Worm (Caenorhabditis elegans) whole organism, L4 larva: ENCODE data around the gene C16D9.6.

ENCODE experiments used
- D1046.2 ChIP-seq: fragments of 200-800 bp; sonication (Bioruptor generic); IDR thresholded peaks from 2 replicates; pipeline ENCODE4 v1.3.6; 2022; ENCODE audit warnings: missing genetic modification characterization, missing compliant biosample characterization
- F37D6.2 ChIP-seq: sonication (generic microtip); optimal IDR thresholded peaks from 2 replicates; lab custom pipeline; 2016; ENCODE audit warnings: mild to moderate bottlenecking, missing genetic modification characterization, missing compliant biosample characterization
- F44E2.7 ChIP-seq: fragments of 200-800 bp; sonication (Bioruptor generic); IDR thresholded peaks from 2 replicates; pipeline ENCODE4 v2.1.2; 2022; ENCODE audit warnings: missing genetic modification characterization, missing compliant biosample characterization
- F49E8.2 ChIP-seq: sonication (generic microtip); optimal IDR thresholded peaks from 2 replicates; lab custom pipeline; 2016; ENCODE audit warnings: missing compliant biosample characterization, mild to moderate bottlenecking, missing genetic modification characterization, borderline replicate concordance
- Y105C5A.15 ChIP-seq: fragments of 200-800 bp; sonication (Bioruptor generic); IDR thresholded peaks from 2 replicates; pipeline ENCODE4 v1.3.6; 2022; ENCODE audit warnings: missing genetic modification characterization, missing compliant biosample characterization
- aha-1 ChIP-seq: fragments of 150-350 bp; peaks from one replicate; lab custom pipeline; 2014; ENCODE audit warnings: missing biosample characterization, missing genetic modification characterization
- aly-2 ChIP-seq: sonication (generic microtip); optimal IDR thresholded peaks from 2 replicates; lab custom pipeline; 2018; ENCODE audit warnings: missing biosample characterization, missing genetic modification characterization
- ceh-20 ChIP-seq: fragments of 200-800 bp; sonication (Bioruptor generic); IDR thresholded peaks from 2 replicates; pipeline ENCODE4 v1.3.6; 2022; ENCODE audit warnings: missing genetic modification reagents, missing genetic modification characterization, missing compliant biosample characterization
- ceh-32 ChIP-seq: sonication (generic microtip); optimal IDR thresholded peaks from 2 replicates; lab custom pipeline; 2016; ENCODE audit warnings: mild to moderate bottlenecking, missing genetic modification characterization, missing compliant biosample characterization; ENCODE audit not compliant: poor library complexity
- ceh-62 ChIP-seq: sonication (generic microtip); optimal IDR thresholded peaks from 2 replicates; lab custom pipeline; 2017; ENCODE audit warnings: missing biosample characterization, missing genetic modification characterization
- ceh-82 ChIP-seq: sonication (generic microtip); optimal IDR thresholded peaks from 2 replicates; lab custom pipeline; 2017; ENCODE audit warnings: missing biosample characterization, missing genetic modification characterization
- cey-2 ChIP-seq: sonication (generic microtip); optimal IDR thresholded peaks from 3 replicates; lab custom pipeline; 2017; ENCODE audit warnings: missing genetic modification characterization, mild to moderate bottlenecking, missing compliant biosample characterization, antibody characterized with exemption, borderline replicate concordance; ENCODE audit not compliant: insufficient read depth
- daf-16 ChIP-seq, 3 experiments: sonication (generic microtip); optimal IDR thresholded peaks; 2 replicates each; lab custom pipeline; 2016 to 2017; ENCODE audit warnings: missing genetic modification characterization in 3 of 3, missing genetic modification reagents in 3 of 3, mild to moderate bottlenecking in 2 of 3, missing compliant biosample characterization in 2 of 3, missing biosample characterization in 1 of 3, moderate library complexity in 1 of 3
- daf-19 ChIP-seq: fragments of 200-800 bp; sonication (Bioruptor generic); conservative IDR thresholded peaks from 2 replicates; pipeline ENCODE4 v1.3.6; 2022; ENCODE audit warnings: missing genetic modification characterization, missing compliant biosample characterization
- daf-8 ChIP-seq: fragments of 200-800 bp; sonication (Bioruptor generic); IDR thresholded peaks from 2 replicates; pipeline ENCODE4 v1.3.6; 2022; ENCODE audit warnings: missing genetic modification characterization, missing compliant biosample characterization
- dmd-9 ChIP-seq: fragments of 200-800 bp; sonication (Bioruptor generic); IDR thresholded peaks from 2 replicates; pipeline ENCODE4 v1.3.6; 2022; ENCODE audit warnings: missing genetic modification reagents, missing genetic modification characterization, missing compliant biosample characterization
- duxl-1 ChIP-seq: sonication (generic microtip); optimal IDR thresholded peaks from 2 replicates; lab custom pipeline; 2016; ENCODE audit warnings: mild to moderate bottlenecking, missing genetic modification characterization, moderate library complexity, missing compliant biosample characterization; ENCODE audit not compliant: poor library complexity
- dve-1 ChIP-seq: sonication (generic microtip); optimal IDR thresholded peaks from 2 replicates; lab custom pipeline; 2017; ENCODE audit warnings: antibody characterized with exemption, mild to moderate bottlenecking, missing genetic modification characterization, missing compliant biosample characterization; ENCODE audit not compliant: insufficient read depth
- egl-27 ChIP-seq: sonication (generic microtip); optimal IDR thresholded peaks from 3 replicates; lab custom pipeline; 2017; ENCODE audit warnings: missing biosample characterization, missing genetic modification reagents, missing genetic modification characterization
- fkh-10 ChIP-seq: fragments of 150-350 bp; optimal IDR thresholded peaks from 2 replicates; lab custom pipeline; 2014; ENCODE audit warnings: missing biosample characterization, missing genetic modification reagents, missing genetic modification characterization
- hlh-30 ChIP-seq: sonication (generic microtip); optimal IDR thresholded peaks from 2 replicates; lab custom pipeline; 2017; ENCODE audit warnings: antibody characterized with exemption, mild to moderate bottlenecking, missing genetic modification characterization, missing compliant biosample characterization; ENCODE audit not compliant: insufficient read depth
- lim-7 ChIP-seq: fragments of 200-800 bp; sonication (Bioruptor generic); IDR thresholded peaks from 2 replicates; pipeline ENCODE4 v1.3.6; 2022; ENCODE audit warnings: missing genetic modification characterization, missing compliant biosample characterization
- lin-13 ChIP-seq: fragments of 150-350 bp; optimal IDR thresholded peaks from 2 replicates; lab custom pipeline; 2014; ENCODE audit warnings: missing biosample characterization, missing genetic modification reagents, missing genetic modification characterization
- lin-15B ChIP-seq: fragments of 150-350 bp; sonication (generic microtip); optimal IDR thresholded peaks from 3 replicates; lab custom pipeline; 2014; ENCODE audit warnings: missing biosample characterization, missing genetic modification characterization
- lir-3 ChIP-seq: sonication (generic microtip); optimal IDR thresholded peaks from 2 replicates; lab custom pipeline; 2016; ENCODE audit warnings: mild to moderate bottlenecking, missing genetic modification characterization, missing compliant biosample characterization
- lsy-2 ChIP-seq, 2 experiments: fragments of 150-350 bp in 1 of 2; sonication (generic microtip) in 1 of 2; optimal IDR thresholded peaks; 2 replicates each; lab custom pipeline; 2014 to 2017; ENCODE audit warnings: missing biosample characterization in 2 of 2, missing genetic modification characterization in 2 of 2
- madf-9 ChIP-seq: fragments of 200-800 bp; sonication (Bioruptor generic); conservative IDR thresholded peaks from 2 replicates; pipeline ENCODE4 v1.3.6; 2022; ENCODE audit warnings: missing genetic modification reagents, missing genetic modification characterization, missing compliant biosample characterization
- mdl-1 ChIP-seq, 2 experiments: fragments of 150-350 bp in 1 of 2; sonication (generic microtip) in 1 of 2; optimal IDR thresholded peaks; 2 replicates each; lab custom pipeline; 2014 to 2017; ENCODE audit warnings: missing biosample characterization in 2 of 2, missing genetic modification characterization in 2 of 2
- mep-1 ChIP-seq: fragments of 150-350 bp; sonication (generic microtip); optimal IDR thresholded peaks from 3 replicates; lab custom pipeline; 2014; ENCODE audit warnings: missing biosample characterization, missing genetic modification characterization
- mes-2 ChIP-seq: sonication (generic microtip); optimal IDR thresholded peaks from 2 replicates; lab custom pipeline; 2016; ENCODE audit warnings: missing genotype, mild to moderate bottlenecking, missing genetic modification characterization, missing compliant biosample characterization; ENCODE audit not compliant: poor library complexity, severe bottlenecking
- mxl-2 ChIP-seq: fragments of 200-800 bp; sonication (Bioruptor generic); conservative IDR thresholded peaks from 2 replicates; pipeline ENCODE4 v1.3.6; 2022; ENCODE audit warnings: missing genetic modification reagents, missing genetic modification characterization, missing compliant biosample characterization
- mxl-3 ChIP-seq: fragments of 200-800 bp; sonication (Bioruptor generic); optimal IDR thresholded peaks from 2 replicates; lab custom pipeline; 2018; ENCODE audit warnings: mild to moderate bottlenecking, missing genetic modification characterization, missing compliant biosample characterization
- nhr-237 ChIP-seq: sonication (generic microtip); optimal IDR thresholded peaks from 2 replicates; lab custom pipeline; 2017; ENCODE audit warnings: missing biosample characterization, missing genetic modification characterization
- nhr-28 ChIP-seq: fragments of 150-350 bp; optimal IDR thresholded peaks from 2 replicates; lab custom pipeline; 2014; ENCODE audit warnings: missing biosample characterization, missing genetic modification characterization
- nhr-42 ChIP-seq: fragments of 200-800 bp; sonication (Bioruptor generic); IDR thresholded peaks from 2 replicates; pipeline ENCODE4 v1.3.6; 2022; ENCODE audit warnings: missing genetic modification characterization, missing compliant biosample characterization
- nhr-6 ChIP-seq: fragments of 150-350 bp; optimal IDR thresholded peaks from 2 replicates; lab custom pipeline; 2014; ENCODE audit warnings: missing biosample characterization, missing genetic modification characterization
- pha-4 ChIP-seq, 2 experiments: fragments of 150-350 bp in 1 of 2; fragments of 200-800 bp in 1 of 2; sonication (Bioruptor generic) in 1 of 2; IDR thresholded peaks in 1 of 2; optimal IDR thresholded peaks in 1 of 2; 2 replicates each; pipeline versions ENCODE4 v1.3.6 to Lab custom; 2014 to 2022; ENCODE audit warnings: missing genetic modification characterization in 2 of 2, missing genetic modification reagents in 2 of 2, missing biosample characterization in 1 of 2, missing compliant biosample characterization in 1 of 2
- rbr-2 ChIP-seq: sonication (generic microtip); optimal IDR thresholded peaks from 2 replicates; lab custom pipeline; 2016; ENCODE audit warnings: missing genotype, missing genetic modification characterization, missing compliant biosample characterization
- sdz-12 ChIP-seq: fragments of 200-800 bp; sonication (Bioruptor generic); optimal IDR thresholded peaks from 2 replicates; lab custom pipeline; 2018; ENCODE audit warnings: mild to moderate bottlenecking, missing genetic modification characterization, missing compliant biosample characterization
- unc-62 ChIP-seq, 3 experiments: fragments of 150-350 bp in 1 of 3; sonication (generic microtip); optimal IDR thresholded peaks in 2 of 3; peaks in 1 of 3; 1 replicate in 1 of 3; 2 replicates in 2 of 3; lab custom pipeline; 2014 to 2017; ENCODE audit warnings: missing biosample characterization in 3 of 3, missing genetic modification characterization in 3 of 3, missing genetic modification reagents in 3 of 3, missing genotype in 1 of 3
- zag-1 ChIP-seq: fragments of 150-350 bp; optimal IDR thresholded peaks from 2 replicates; lab custom pipeline; 2014; ENCODE audit warnings: missing biosample characterization, missing genetic modification characterization
- zfp-2 ChIP-seq: sonication (generic microtip); optimal IDR thresholded peaks from 2 replicates; lab custom pipeline; 2016; ENCODE audit warnings: mild to moderate bottlenecking, missing genetic modification characterization, missing compliant biosample characterization
- zip-11 ChIP-seq: fragments of 200-800 bp; sonication (Bioruptor generic); IDR thresholded peaks from 2 replicates; pipeline ENCODE4 v1.3.6; 2022; ENCODE audit warnings: missing genetic modification characterization, missing compliant biosample characterization

The C16D9.6 gene

DNA sequence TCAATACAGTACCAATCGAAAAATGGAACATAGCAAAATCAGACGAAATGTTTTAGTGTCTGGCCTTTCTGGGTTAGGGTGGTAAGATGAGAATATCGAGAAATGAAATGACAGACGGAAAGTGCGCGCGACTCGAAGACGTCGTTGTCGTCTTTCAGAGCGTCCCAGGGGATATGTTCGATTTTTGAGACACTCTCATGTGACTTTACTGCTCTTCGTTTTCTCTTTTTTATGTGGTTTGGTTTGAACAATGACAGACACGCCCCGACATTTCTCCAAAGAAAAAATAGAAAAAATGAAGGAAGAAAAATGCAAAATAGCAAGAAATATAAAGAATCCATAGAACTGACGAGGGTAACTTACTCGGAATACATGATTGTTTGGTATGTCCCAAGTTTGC lies 39.6 kb downstream of the C16D9.6 start:
- TF ChIP-seq lsy-2 (tag; optimal IDR thresholded peaks at IDR 0.05; lab: Kevin White, UChicago) (peak in 1 of 2 experiments; percentile 38), unc-62 (GFP tag; optimal IDR thresholded peaks at IDR 0.05 in 1 of 2; lab: Kevin White, UChicago) (peak in 1 of 2 experiments; percentile 91), unc-62 (tag; optimal IDR thresholded peaks at IDR 0.05; lab: Kevin White, UChicago) (no peak), F49E8.2 (tag; lab: Kevin White, UChicago) (no peak), aha-1 (tag; lab: Kevin White, UChicago) (peak; percentile 41)

DNA sequence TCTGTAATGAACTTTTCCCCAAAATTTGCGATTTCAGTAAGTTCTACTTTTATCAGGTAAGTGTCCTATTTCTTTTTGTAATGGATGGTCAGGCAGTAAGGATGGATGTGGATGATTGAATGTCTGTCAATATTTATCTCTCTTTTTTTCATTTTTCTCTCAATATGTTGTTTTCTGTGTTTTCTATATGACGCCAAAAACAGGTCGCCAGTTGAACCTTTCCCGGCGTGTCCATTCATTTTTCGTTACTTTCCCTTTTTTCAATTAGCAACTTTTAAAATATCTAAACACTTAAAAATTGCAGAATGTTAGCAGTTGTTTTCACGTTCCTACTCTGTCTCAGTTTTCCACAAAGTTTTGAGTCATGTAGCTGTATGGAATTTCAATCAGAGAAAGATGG lies 43.2 kb downstream of the C16D9.6 start, which contains the start of gene timp-1:
Gene timp-1, plus strand, starts transcription at position 305 of the 400 bp plus-strand sequence.
- TF ChIP-seq Y105C5A.15 (GFP tag; lab: Robert Waterston, UW) = no peak
- TF ChIP-seq zfp-2 (tag; lab: Kevin White, UChicago) = no peak
- TF ChIP-seq nhr-237 (tag; lab: Kevin White, UChicago) = no peak
- TF ChIP-seq daf-8 = no peak
- TF ChIP-seq hlh-30 (tag; lab: Kevin White, UChicago) = no peak
- TF ChIP-seq cey-2 (tag; lab: Kevin White, UChicago) = no peak
- TF ChIP-seq zag-1 (tag; lab: Kevin White, UChicago) = no peak
- TF ChIP-seq ceh-82 (tag; lab: Kevin White, UChicago) = no peak
- no peak for TF ChIP-seq F49E8.2 (tag; lab: Kevin White, UChicago)
- TF ChIP-seq lin-13 (GFP tag; lab: Kevin White, UChicago) = no peak
- TF ChIP-seq zip-11 (GFP tag; lab: Robert Waterston, UW) = no peak
- no peak for TF ChIP-seq ceh-62 (tag; lab: Kevin White, UChicago)
- no peak for TF ChIP-seq sdz-12 (GFP tag; lab: Kevin White, UChicago)
- no peak for TF ChIP-seq aly-2 (tag; lab: Kevin White, UChicago)
- no peak for TF ChIP-seq F37D6.2 (tag; lab: Kevin White, UChicago)
- TF ChIP-seq ceh-32 (tag; lab: Kevin White, UChicago) = no peak

DNA sequence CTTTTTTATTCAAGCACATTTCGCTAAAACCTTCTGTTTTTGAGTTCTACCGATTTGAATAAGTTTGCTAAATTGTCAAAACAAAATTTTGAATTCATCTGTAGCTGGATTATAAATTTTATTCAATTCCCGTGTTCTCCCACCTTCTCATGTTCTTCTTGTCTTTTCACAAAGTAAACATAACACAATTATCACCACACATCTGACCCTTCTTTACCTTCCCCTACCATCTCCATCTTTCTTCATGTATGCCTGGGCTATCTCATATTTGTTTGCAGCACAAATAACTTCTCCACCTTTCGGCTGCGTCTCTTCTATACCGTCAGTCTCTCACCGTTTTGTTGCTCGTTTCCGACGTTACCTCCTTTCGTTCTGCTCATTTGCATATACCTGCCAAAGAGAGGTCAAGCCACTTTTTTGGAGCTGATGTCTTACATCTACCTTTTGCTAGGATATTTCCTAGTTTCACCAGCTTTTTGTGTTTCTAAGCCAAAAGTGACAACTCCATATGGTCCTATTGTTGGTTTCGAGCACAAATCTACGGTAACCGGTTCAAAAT lies 46.9 kb downstream of the C16D9.6 start, which contains the start of gene cest-17:
Gene cest-17, plus strand, starts transcription at position 248 of the 559 bp plus-strand sequence.
- TF ChIP-seq ceh-20 (GFP tag; lab: Robert Waterston, UW) (no peak), duxl-1 (tag; lab: Kevin White, UChicago) (no peak), unc-62 (GFP tag; optimal IDR thresholded peaks at IDR 0.05 in 1 of 2; lab: Kevin White, UChicago) (peak in 1 of 2 experiments; percentile 57), unc-62 (tag; optimal IDR thresholded peaks at IDR 0.05; lab: Kevin White, UChicago) (no peak), dmd-9 (GFP tag; lab: Robert Waterston, UW) (no peak), F37D6.2 (tag; lab: Kevin White, UChicago) (no peak), sdz-12 (GFP tag; lab: Kevin White, UChicago) (no peak), ceh-32 (tag; lab: Kevin White, UChicago) (no peak), mdl-1 (tag; optimal IDR thresholded peaks at IDR 0.05; lab: Kevin White, UChicago) (no peak), nhr-6 (peak; percentile 37), mes-2 (tag; lab: Kevin White, UChicago) (peak; percentile 11), rbr-2 (tag; lab: Kevin White, UChicago) (no peak), madf-9 (GFP tag; lab: Robert Waterston, UW) (no peak), lin-15B (tag; lab: Kevin White, UChicago) (no peak), lim-7 (GFP tag; lab: Robert Waterston, UW) (no peak), D1046.2 (no peak), nhr-28 (tag; lab: Kevin White, UChicago) (peak; percentile 28), dve-1 (tag; lab: Kevin White, UChicago) (peak; percentile 36), zip-11 (GFP tag; lab: Robert Waterston, UW) (no peak), egl-27 (no peak), mxl-3 (GFP tag; lab: Kevin White, UChicago) (no peak), fkh-10 (GFP tag; lab: Kevin White, UChicago) (no peak), daf-19 (no peak), mep-1 (peak; percentile 5), lsy-2 (tag; optimal IDR thresholded peaks at IDR 0.05; lab: Kevin White, UChicago) (no peak), mxl-2 (GFP tag; lab: Robert Waterston, UW) (no peak), nhr-42 (GFP tag; lab: Robert Waterston, UW) (no peak), lir-3 (tag; lab: Kevin White, UChicago) (no peak), pha-4 (GFP tag; IDR thresholded peaks at IDR 0.05; lab: Robert Waterston, UW) (no peak), pha-4 (tag; optimal IDR thresholded peaks at IDR 0.05; lab: Kevin White, UChicago) (no peak), daf-16 (GFP tag; optimal IDR thresholded peaks at IDR 0.05; lab: Kevin White, UChicago) (no peak), daf-16 (tag; optimal IDR thresholded peaks at IDR 0.05; lab: Kevin White, UChicago) (peak; percentile 71), F44E2.7 (GFP tag; lab: Robert Waterston, UW) (no peak)
